Worm (Caenorhabditis elegans): ENCODE results near the gene R07B1.11.

ce11 chrX:9868820-9869219 lies 12.1 kb downstream of the R07B1.11 start, which contains the start of gene R07B1.7:
- TF ChIP-seq F49E8.2 (tag; optimal IDR thresholded peaks at IDR 0.05; ENCODE audit: borderline replicate concordance) (no peak), lin-13 (GFP tag; optimal IDR thresholded peaks at IDR 0.05) (no peak), hlh-11 (tag; optimal IDR thresholded peaks at IDR 0.05) (no peak), F26F4.8 (GFP tag; conservative IDR thresholded peaks at IDR 0.05) (no peak)

All from whole organism, L4 larva.